Worm (Caenorhabditis elegans): ENCODE measurements around the gene F11D11.21.
A peak's percentile ranks its signal among the peaks of the same experiment; 100 is the strongest.

The F11D11.21 gene

ce11 chrV:18750445-18750844 is at the start of gene F11D11.21, which contains the start of gene F11D11.12:
TSS of gene F11D11.21 (minus strand) at chrV:18750545.
TSS of gene F11D11.12 (minus strand) at chrV:18750682.
- TF ChIP-seq unc-62 (GFP tag; optimal IDR thresholded peaks at IDR 0.05) (no peak), alr-1 (tag; optimal IDR thresholded peaks at IDR 0.05) (no peak), crh-2 (tag; optimal IDR thresholded peaks at IDR 0.05) (no peak), ceh-16 (tag; optimal IDR thresholded peaks at IDR 0.05) (no peak), snpc-4 (tag; optimal IDR thresholded peaks at IDR 0.05) (no peak), unc-55 (GFP tag; optimal IDR thresholded peaks at IDR 0.05) (no peak), blmp-1 (tag; optimal IDR thresholded peaks at IDR 0.05; ENCODE audit: insufficient read depth) (no peak), zag-1 (tag; optimal IDR thresholded peaks at IDR 0.05) (no peak), nhr-11 (tag; optimal IDR thresholded peaks at IDR 0.05) (no peak), nhr-12 (tag; optimal IDR thresholded peaks at IDR 0.05) (no peak), peb-1 (tag; optimal IDR thresholded peaks at IDR 0.05) (no peak), nhr-6 (tag; optimal IDR thresholded peaks at IDR 0.05) (no peak), lin-13 (GFP tag; optimal IDR thresholded peaks at IDR 0.05) (no peak), mab-5 (tag; optimal IDR thresholded peaks at IDR 0.05) (no peak), elt-1 (tag; optimal IDR thresholded peaks at IDR 0.05) (no peak), ztf-11 (tag; optimal IDR thresholded peaks at IDR 0.05) (no peak)

ce11 chrV:18790658-18791057 is 40.3 kb upstream of the F11D11.21 start, which contains the start of gene nhr-231:
TSS of gene nhr-231 (plus strand) at chrV:18790958.
- TF ChIP-seq fos-1 (tag; optimal IDR thresholded peaks at IDR 0.05) = peak; percentile 34
- no peak for TF ChIP-seq dmd-4 (tag; optimal IDR thresholded peaks at IDR 0.05)
- TF ChIP-seq mdl-1 (tag; optimal IDR thresholded peaks at IDR 0.05) = no peak

ce11 chrV:18787417-18787918 is 37.1 kb upstream of the F11D11.21 start, which contains the start of gene Y17D7B.2:
TSS of gene Y17D7B.2 (plus strand) at chrV:18787739.
- TF ChIP-seq egl-27 (tag; optimal IDR thresholded peaks at IDR 0.05) = no peak
- TF ChIP-seq sem-4 (tag; optimal IDR thresholded peaks at IDR 0.05) = no peak
- no peak for TF ChIP-seq ama-1 (optimal IDR thresholded peaks at IDR 0.05)
- peak; percentile 73 for TF ChIP-seq fos-1 (tag; optimal IDR thresholded peaks at IDR 0.05)
- TF ChIP-seq crh-2 (tag; optimal IDR thresholded peaks at IDR 0.05) = no peak

ce11 chrV:18786694-18787093 is 36.3 kb upstream of the F11D11.21 start, which contains the start of gene Y17D7B.3:
TSS of gene Y17D7B.3 (minus strand) at chrV:18786794.
- TF ChIP-seq aly-2 (tag; optimal IDR thresholded peaks at IDR 0.05) = no peak
- no peak for TF ChIP-seq lin-39 (tag; optimal IDR thresholded peaks at IDR 0.05)
- no peak for TF ChIP-seq ceh-16 (tag; optimal IDR thresholded peaks at IDR 0.05)
- TF ChIP-seq nhr-77 (tag; optimal IDR thresholded peaks at IDR 0.05) = no peak
- TF ChIP-seq nhr-23 (tag; optimal IDR thresholded peaks at IDR 0.05) = no peak
- TF ChIP-seq nhr-237 (tag; optimal IDR thresholded peaks at IDR 0.05) = no peak
- TF ChIP-seq nhr-21 (tag; optimal IDR thresholded peaks at IDR 0.05) = no peak
- TF ChIP-seq nhr-10 (tag; optimal IDR thresholded peaks at IDR 0.05) = no peak
- TF ChIP-seq nhr-6 (tag; optimal IDR thresholded peaks at IDR 0.05) = no peak
- TF ChIP-seq mbf-1 (tag; optimal IDR thresholded peaks at IDR 0.05) = no peak
- no peak for TF ChIP-seq nhr-129 (tag; optimal IDR thresholded peaks at IDR 0.05)

- peak; percentile 32 for TF ChIP-seq lin-11 (tag; optimal IDR thresholded peaks at IDR 0.05)
- TF ChIP-seq mbf-1 (tag; optimal IDR thresholded peaks at IDR 0.05) = no peak
Observed at ce11 chrV:18783474-18783873, 33.1 kb upstream of the F11D11.21 start, which contains the start of gene Y17D7B.10. TSS of gene Y17D7B.10 (plus strand) at chrV:18783716.

ce11 chrV:18782747-18783146 is 32.4 kb upstream of the F11D11.21 start:
- peak; percentile 58 for TF ChIP-seq fos-1 (tag; optimal IDR thresholded peaks at IDR 0.05)
- TF ChIP-seq crh-2 (tag; optimal IDR thresholded peaks at IDR 0.05) = peak; percentile 11
- TF ChIP-seq nhr-129 (tag; optimal IDR thresholded peaks at IDR 0.05) = no peak
- no peak for TF ChIP-seq lin-13 (GFP tag; optimal IDR thresholded peaks at IDR 0.05)
- no peak for TF ChIP-seq skn-1 (tag; optimal IDR thresholded peaks at IDR 0.05)
- TF ChIP-seq nhr-77 (tag; optimal IDR thresholded peaks at IDR 0.05) = no peak
- no peak for TF ChIP-seq alr-1 (tag; optimal IDR thresholded peaks at IDR 0.05)
- TF ChIP-seq sma-9 (GFP tag; optimal IDR thresholded peaks at IDR 0.05) = peak; percentile 60
- no peak for TF ChIP-seq sma-9 (tag; optimal IDR thresholded peaks at IDR 0.05)

All from whole organism, L2 larva.